Worm (Caenorhabditis elegans) whole organism, L1 larva: ENCODE measurements around the gene C17G1.2.
"Not testable (repeated sequence)": the region's sequence is repeated elsewhere in the genome, so short reads cannot be mapped to it uniquely, and the experiment has no call there.

Source experiments
- nhr-77 ChIP-seq: fragments of 150-350 bp; optimal IDR thresholded peaks from 2 replicates; lab custom pipeline; 2014; ENCODE audit warnings: missing biosample characterization, missing genetic modification characterization
- nhr-84 ChIP-seq: sonication (generic microtip); optimal IDR thresholded peaks from 2 replicates; lab custom pipeline; 2017; ENCODE audit warnings: missing biosample characterization, missing genetic modification characterization
- skn-1 ChIP-seq: fragments of 150-350 bp; optimal IDR thresholded peaks from 2 replicates; lab custom pipeline; 2014; ENCODE audit warnings: missing biosample characterization, missing genetic modification characterization

DNA sequence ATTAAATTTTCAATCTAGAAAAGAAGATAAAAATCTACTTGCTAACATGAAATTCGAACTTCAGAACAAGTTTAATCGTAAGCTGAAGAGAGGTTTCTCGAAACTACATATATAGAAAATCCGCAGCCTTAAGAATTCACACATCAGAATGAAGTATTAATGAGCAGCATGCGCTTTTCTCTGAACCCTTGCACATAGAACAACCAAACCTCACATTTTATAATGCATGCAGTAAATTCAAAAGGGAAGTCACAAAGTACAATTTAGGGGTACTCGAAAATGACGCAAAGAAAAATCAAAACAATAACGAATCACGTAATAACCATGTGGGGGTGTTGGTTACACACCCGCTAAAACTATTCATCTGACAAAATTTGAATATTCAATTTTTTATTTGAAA lies 35.2 kb downstream of the C17G1.2 start:
- TF ChIP-seq nhr-84, nhr-77, skn-1 (tag; lab: Kevin White, UChicago): not testable (repeated sequence)
